Fruit fly (Drosophila melanogaster) whole organism, prepupa: Measurements from ENCODE around the gene PIG-L.

Experiments used
- Blimp-1 ChIP-seq: fragments of 200-800 bp; sonication (Bioruptor generic); optimal IDR thresholded peaks from 3 replicates; lab custom pipeline; 2017; ENCODE audit warnings: missing biosample characterization, missing genetic modification characterization, mild to moderate bottlenecking, moderate library complexity, missing genetic modification reagents
- CG10631 ChIP-seq: fragments of 200-800 bp; sonication (Bioruptor generic); optimal IDR thresholded peaks from 2 replicates; lab custom pipeline; 2016; ENCODE audit warnings: missing biosample characterization, missing genetic modification characterization
- CG10669 ChIP-seq: fragments of 200-800 bp; sonication (Bioruptor generic); optimal IDR thresholded peaks from 3 replicates; lab custom pipeline; 2018; ENCODE audit warnings: missing biosample characterization, mild to moderate bottlenecking, missing genetic modification characterization, moderate library complexity
- CG11902 ChIP-seq: fragments of 200-800 bp; sonication (Bioruptor generic); optimal IDR thresholded peaks from 3 replicates; lab custom pipeline; 2016; ENCODE audit warnings: missing biosample characterization, missing genetic modification characterization
- CG1621 ChIP-seq: fragments of 200-800 bp; sonication (Bioruptor generic); optimal IDR thresholded peaks from 3 replicates; lab custom pipeline; 2018; ENCODE audit warnings: missing biosample characterization, mild to moderate bottlenecking, missing genetic modification characterization
- CG16779 ChIP-seq: fragments of 200-800 bp; sonication (Bioruptor generic); optimal IDR thresholded peaks from 3 replicates; lab custom pipeline; 2017; ENCODE audit warnings: missing biosample characterization, mild to moderate bottlenecking, missing genetic modification characterization
- CG31627 ChIP-seq: fragments of 200-800 bp; sonication (Bioruptor generic); optimal IDR thresholded peaks from 3 replicates; lab custom pipeline; 2016; ENCODE audit warnings: missing biosample characterization, missing genetic modification characterization
- CG32006 ChIP-seq: fragments of 200-800 bp; sonication (Bioruptor generic); optimal IDR thresholded peaks from 3 replicates; lab custom pipeline; 2017; ENCODE audit warnings: missing biosample characterization, mild to moderate bottlenecking, missing genetic modification characterization
- CG3919 ChIP-seq: fragments of 200-800 bp; sonication (Bioruptor generic); optimal IDR thresholded peaks from 3 replicates; lab custom pipeline; 2016; ENCODE audit warnings: missing biosample characterization, missing genetic modification characterization
- CG4318 ChIP-seq: fragments of 200-800 bp; sonication (Bioruptor generic); optimal IDR thresholded peaks from 3 replicates; lab custom pipeline; 2017; ENCODE audit warnings: missing biosample characterization, mild to moderate bottlenecking, missing genetic modification characterization
- CG6276 ChIP-seq: fragments of 200-800 bp; sonication (Bioruptor generic); optimal IDR thresholded peaks from 2 replicates; lab custom pipeline; 2017; ENCODE audit warnings: missing biosample characterization, mild to moderate bottlenecking, missing genetic modification characterization
- CG6792 ChIP-seq: fragments of 200-800 bp; sonication (Bioruptor generic); optimal IDR thresholded peaks from 3 replicates; lab custom pipeline; 2016; ENCODE audit warnings: missing biosample characterization, missing genetic modification characterization
- CG6808 ChIP-seq: fragments of 200-800 bp; sonication (Bioruptor generic); optimal IDR thresholded peaks from 3 replicates; lab custom pipeline; 2017; ENCODE audit warnings: missing biosample characterization, missing genetic modification characterization, mild to moderate bottlenecking, moderate library complexity, missing genetic modification reagents
- CG8119 ChIP-seq: fragments of 200-800 bp; sonication (Bioruptor generic); IDR thresholded peaks from 3 replicates; pipeline ENCODE4 v1.3.6; 2022; ENCODE audit warnings: missing biosample characterization, missing genetic modification characterization
- Eip75B ChIP-seq: fragments of 200-800 bp; sonication (Bioruptor generic); optimal IDR thresholded peaks from 3 replicates; lab custom pipeline; 2016; ENCODE audit warnings: missing biosample characterization, missing genetic modification characterization
- Eip78C ChIP-seq: fragments of 200-800 bp; sonication (Bioruptor generic); peaks from one replicate; lab custom pipeline; 2016; ENCODE audit warnings: missing biosample characterization, missing genetic modification characterization
- Ets96B ChIP-seq: fragments of 200-800 bp; optimal IDR thresholded peaks from 2 replicates; lab custom pipeline; 2019; ENCODE audit warnings: missing biosample characterization, mild to moderate bottlenecking, missing genetic modification characterization, moderate library complexity
- Hr39 ChIP-seq: fragments of 200-800 bp; sonication (Bioruptor generic); optimal IDR thresholded peaks from 2 replicates; lab custom pipeline; 2016; ENCODE audit warnings: missing biosample characterization, missing genetic modification characterization
- Hr4 ChIP-seq: fragments of 200-800 bp; sonication (Bioruptor generic); optimal IDR thresholded peaks from 3 replicates; lab custom pipeline; 2016; ENCODE audit warnings: missing biosample characterization, missing genetic modification characterization
- Lpt ChIP-seq: fragments of 200-800 bp; sonication (Bioruptor generic); optimal IDR thresholded peaks from 3 replicates; lab custom pipeline; 2016; ENCODE audit warnings: missing biosample characterization, missing genetic modification characterization
- Met ChIP-seq: fragments of 200-800 bp; sonication (Bioruptor generic); optimal IDR thresholded peaks from 3 replicates; lab custom pipeline; 2016; ENCODE audit warnings: missing biosample characterization, missing genetic modification characterization
- OdsH ChIP-seq: fragments of 200-800 bp; sonication (Bioruptor generic); optimal IDR thresholded peaks from 3 replicates; lab custom pipeline; 2016; ENCODE audit warnings: missing biosample characterization, missing genetic modification characterization
- Smox ChIP-seq: fragments of 200-800 bp; sonication (Bioruptor generic); optimal IDR thresholded peaks from 3 replicates; lab custom pipeline; 2016; ENCODE audit warnings: missing biosample characterization, missing genetic modification characterization
- Sox102F ChIP-seq: fragments of 200-800 bp; sonication (Bioruptor generic); optimal IDR thresholded peaks from 2 replicates; lab custom pipeline; 2016; ENCODE audit warnings: missing biosample characterization, mild to moderate bottlenecking, missing genetic modification characterization
- Sox14 ChIP-seq: fragments of 200-800 bp; sonication (Bioruptor generic); optimal IDR thresholded peaks from 3 replicates; lab custom pipeline; 2016; ENCODE audit warnings: missing biosample characterization, missing genetic modification characterization
- achi ChIP-seq: fragments of 200-800 bp; sonication (Bioruptor generic); optimal IDR thresholded peaks from 3 replicates; lab custom pipeline; 2016; ENCODE audit warnings: missing biosample characterization, missing genetic modification characterization
- acj6 ChIP-seq: fragments of 200-800 bp; sonication (Bioruptor generic); optimal IDR thresholded peaks from 3 replicates; lab custom pipeline; 2016; ENCODE audit warnings: missing biosample characterization, missing genetic modification characterization
- cyc ChIP-seq: fragments of 200-800 bp; sonication (Bioruptor generic); optimal IDR thresholded peaks from 3 replicates; lab custom pipeline; 2016; ENCODE audit warnings: missing biosample characterization, missing genetic modification characterization
- dac ChIP-seq: fragments of 200-800 bp; sonication (Bioruptor generic); optimal IDR thresholded peaks from 2 replicates; lab custom pipeline; 2017; ENCODE audit warnings: missing biosample characterization, mild to moderate bottlenecking, missing genetic modification characterization
- dsx ChIP-seq: fragments of 200-800 bp; optimal IDR thresholded peaks from 3 replicates; lab custom pipeline; 2019; ENCODE audit warnings: missing biosample characterization, mild to moderate bottlenecking, missing genetic modification characterization, moderate library complexity; ENCODE audit not compliant: poor library complexity, severe bottlenecking
- eg ChIP-seq: fragments of 200-800 bp; sonication (Bioruptor generic); IDR thresholded peaks from 3 replicates; pipeline ENCODE4 v1.3.6; 2022; ENCODE audit warnings: missing biosample characterization, missing genetic modification characterization
- fd85E ChIP-seq: fragments of 200-800 bp; sonication (Bioruptor generic); optimal IDR thresholded peaks from 3 replicates; lab custom pipeline; 2016; ENCODE audit warnings: missing biosample characterization, missing genetic modification characterization
- fkh ChIP-seq: fragments of 200-800 bp; sonication (Bioruptor generic); optimal IDR thresholded peaks from 3 replicates; lab custom pipeline; 2017; ENCODE audit warnings: missing biosample characterization, mild to moderate bottlenecking, missing genetic modification characterization, moderate library complexity
- lz ChIP-seq: fragments of 200-800 bp; sonication (Bioruptor generic); optimal IDR thresholded peaks from 3 replicates; lab custom pipeline; 2016; ENCODE audit warnings: missing biosample characterization, missing genetic modification characterization
- net ChIP-seq: fragments of 200-800 bp; sonication (Bioruptor generic); optimal IDR thresholded peaks from 3 replicates; lab custom pipeline; 2016; ENCODE audit warnings: missing biosample characterization, missing genetic modification characterization
- pdm3 ChIP-seq: fragments of 200-800 bp; sonication (Bioruptor generic); optimal IDR thresholded peaks from 3 replicates; lab custom pipeline; 2016; ENCODE audit warnings: missing biosample characterization, missing genetic modification characterization
- salr ChIP-seq, 2 experiments: fragments of 200-800 bp; sonication (Bioruptor generic); optimal IDR thresholded peaks; 3 replicates each; lab custom pipeline; 2016 to 2018; ENCODE audit warnings: missing biosample characterization in 2 of 2, missing genetic modification characterization in 2 of 2, mild to moderate bottlenecking in 1 of 2
- spab ChIP-seq: fragments of 200-800 bp; sonication (Bioruptor generic); optimal IDR thresholded peaks from 2 replicates; lab custom pipeline; 2017; ENCODE audit warnings: missing biosample characterization, mild to moderate bottlenecking, missing genetic modification characterization, missing genetic modification reagents
- ss ChIP-seq, 2 experiments: fragments of 200-800 bp; sonication (Bioruptor generic); optimal IDR thresholded peaks; 2 replicates in 1 of 2; 3 replicates in 1 of 2; lab custom pipeline; 2017 to 2018; ENCODE audit warnings: mild to moderate bottlenecking in 2 of 2, missing biosample characterization in 2 of 2, missing genetic modification characterization in 2 of 2, moderate library complexity in 1 of 2
- svp ChIP-seq: fragments of 200-800 bp; sonication (Bioruptor generic); peaks from one replicate; lab custom pipeline; 2016; ENCODE audit warnings: missing biosample characterization, missing genetic modification characterization

PIG-L gene

DNA sequence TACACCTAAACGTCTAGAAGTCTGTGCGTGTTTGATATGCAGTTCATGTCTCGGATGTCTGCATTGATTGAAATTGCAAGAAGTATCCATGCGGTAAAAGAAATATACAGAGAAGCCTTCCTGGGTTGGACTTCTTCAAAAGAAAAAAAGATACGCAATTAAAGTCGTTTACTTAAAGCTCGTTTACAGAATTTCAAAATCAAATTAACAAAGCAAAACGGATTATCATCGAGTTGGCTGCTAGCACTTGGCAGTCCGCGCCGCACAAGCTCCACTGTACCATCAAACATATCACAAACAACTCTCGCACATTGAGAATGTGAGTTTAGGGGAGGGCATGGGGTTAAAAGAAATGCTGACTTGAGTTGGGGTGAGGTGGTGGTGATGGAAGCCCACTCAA lies 22.7 kb downstream of the PIG-L start (continued):
- TF ChIP-seq CG16779 (tag; lab: Kevin White, UChicago) (peak; percentile 20), CG3919 (GFP tag; lab: Kevin White, UChicago) (peak; percentile 82), pdm3 (GFP tag; lab: Kevin White, UChicago) (peak; percentile 78), spab (GFP tag; lab: Kevin White, UChicago) (peak; percentile 34), dsx (GFP tag; lab: Kevin White, UChicago) (peak; percentile 48), OdsH (GFP tag; lab: Kevin White, UChicago) (peak; percentile 76), Sox102F (GFP tag; lab: Kevin White, UChicago) (peak; percentile 48), Met (GFP tag; lab: Kevin White, UChicago) (peak; percentile 70), CG6276 (GFP tag; lab: Kevin White, UChicago) (peak; percentile 54), CG8119 (GFP tag; lab: Robert Waterston, UW) (peak; percentile 76), CG31627 (GFP tag; lab: Kevin White, UChicago) (peak; percentile 69), ss (GFP tag; optimal IDR thresholded peaks at IDR 0.05; lab: Kevin White, UChicago) (peak; percentile 20 to 51), eg (GFP tag; lab: Robert Waterston, UW) (peak; percentile 77), CG4318 (GFP tag; lab: Kevin White, UChicago) (peak; percentile 19), Blimp-1 (GFP tag; lab: Kevin White, UChicago) (no peak), achi (GFP tag; lab: Kevin White, UChicago) (peak; percentile 77), CG1621 (tag; lab: Kevin White, UChicago) (peak; percentile 57), acj6 (GFP tag; lab: Kevin White, UChicago) (peak; percentile 77)

DNA sequence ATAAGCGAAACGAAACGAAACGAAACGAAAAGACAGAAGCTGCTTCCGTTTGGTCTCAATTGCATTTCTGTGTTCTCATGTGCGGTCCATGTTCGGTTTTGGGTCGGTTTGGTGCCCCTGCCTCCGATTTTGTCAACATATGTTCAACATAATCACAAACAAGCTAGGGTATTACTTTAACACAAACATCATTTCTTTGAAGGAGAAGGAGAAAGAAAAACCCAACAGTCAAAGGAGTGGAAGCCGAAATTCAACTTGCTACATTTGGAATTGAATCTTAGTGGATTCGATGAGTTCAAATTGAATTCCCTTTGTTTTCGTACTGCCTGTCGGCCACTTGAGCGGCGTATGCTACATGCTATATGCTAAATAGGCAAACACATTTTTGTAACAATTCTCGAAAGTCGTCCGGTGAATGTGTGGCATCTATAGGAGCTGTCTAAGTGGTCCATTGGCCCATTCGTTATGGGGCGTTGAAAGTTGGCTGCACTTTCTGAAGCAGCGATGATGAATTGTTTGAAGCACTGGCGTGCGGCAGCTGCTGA lies 23.5 kb downstream of the PIG-L start:
- TF ChIP-seq Ets96B (tag; lab: Kevin White, UChicago) (no peak), spab (GFP tag; lab: Kevin White, UChicago) (no peak), Hr39 (GFP tag; lab: Kevin White, UChicago) (no peak)

DNA sequence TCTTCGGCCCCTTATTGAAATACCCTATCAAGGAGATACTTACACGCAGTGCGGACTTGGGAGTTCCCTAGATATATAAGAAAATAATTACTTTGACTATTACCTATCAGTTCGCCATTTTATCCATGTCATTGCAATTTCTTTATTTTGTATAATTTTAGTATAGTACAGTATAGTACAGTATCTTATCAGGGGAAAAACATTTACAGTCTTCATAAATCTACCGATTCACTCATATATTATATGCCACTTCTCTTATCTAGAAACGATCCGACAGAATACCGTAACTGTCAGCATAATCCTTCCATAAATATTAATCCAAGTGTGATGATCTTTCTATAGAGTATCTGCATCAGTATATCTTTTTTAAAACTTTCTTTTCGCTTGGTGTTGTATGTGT lies 24.7 kb downstream of the PIG-L start:
- TF ChIP-seq CG6276 (GFP tag; lab: Kevin White, UChicago) (peak; percentile 13), CG11902 (GFP tag; lab: Kevin White, UChicago) (no peak), dac (peak; percentile 7), OdsH (GFP tag; lab: Kevin White, UChicago) (peak; percentile 37), CG10631 (GFP tag; lab: Kevin White, UChicago) (peak; percentile 42), CG6792 (peak; percentile 12), CG32006 (peak; percentile 82), CG4318 (GFP tag; lab: Kevin White, UChicago) (peak; percentile 65), lz (GFP tag; lab: Kevin White, UChicago) (peak; percentile 7), Eip78C (GFP tag; lab: Kevin White, UChicago) (peak; percentile 84), pdm3 (GFP tag; lab: Kevin White, UChicago) (peak; percentile 60), svp (peak; percentile 17), CG31627 (GFP tag; lab: Kevin White, UChicago) (no peak), Smox (GFP tag; lab: Kevin White, UChicago) (no peak), spab (GFP tag; lab: Kevin White, UChicago) (peak; percentile 9), eg (GFP tag; lab: Robert Waterston, UW) (0 out of 3 replicates have a peak, but pooled peaks have one; percentile 21), fd85E (GFP tag; lab: Kevin White, UChicago) (no peak), Eip75B (GFP tag; lab: Kevin White, UChicago) (peak; percentile 12), CG6808 (no peak), fkh (no peak), cyc (GFP tag; lab: Kevin White, UChicago) (no peak), CG10669 (GFP tag; lab: Kevin White, UChicago) (peak; percentile 1), Lpt (GFP tag; lab: Kevin White, UChicago) (peak; percentile 44), CG3919 (GFP tag; lab: Kevin White, UChicago) (peak; percentile 31), CG8119 (GFP tag; lab: Robert Waterston, UW) (peak; percentile 53; the same call in 2 of the 3 replicates), achi (GFP tag; lab: Kevin White, UChicago) (peak; percentile 48), Sox14 (GFP tag; lab: Kevin White, UChicago) (peak; percentile 14), acj6 (GFP tag; lab: Kevin White, UChicago) (peak; percentile 35), net (peak; percentile 30), Hr4 (peak; percentile 73), salr (GFP tag; optimal IDR thresholded peaks at IDR 0.05; lab: Kevin White, UChicago) (peak in 1 of 2 experiments; percentile 68)
- TF ChIP-seq, all 60 proteins: peak for 24
